Worm (Caenorhabditis elegans) whole organism, young adult: ENCODE results near the gene C39E9.8.

Experiments used
- K11D2.4 ChIP-seq: fragments of 200-800 bp; sonication (Bioruptor generic); IDR thresholded peaks from 2 replicates; pipeline ENCODE4 v1.3.6; 2022; ENCODE audit warnings: missing genetic modification reagents, missing genetic modification characterization, missing compliant biosample characterization
- egl-18 ChIP-seq: fragments of 200-800 bp; sonication (Bioruptor generic); IDR thresholded peaks from 2 replicates; pipeline ENCODE4 v1.3.6; 2022; ENCODE audit warnings: missing genetic modification reagents, missing genetic modification characterization, missing compliant biosample characterization
- gei-17 ChIP-seq: fragments of 200-800 bp; sonication (Bioruptor generic); optimal IDR thresholded peaks from 2 replicates; lab custom pipeline; 2018; ENCODE audit warnings: mild to moderate bottlenecking, missing genetic modification characterization, missing compliant biosample characterization

- TF ChIP-seq egl-18 (GFP tag; lab: Robert Waterston, UW) (no peak), gei-17 (no peak), K11D2.4 (GFP tag; lab: Robert Waterston, UW) (no peak)
Observed at ce11 chrIV:13036835-13037234, 42.4 kb upstream of the C39E9.8 start.
